Fruit fly (Drosophila melanogaster): ENCODE measurements around the gene Srp54.

Gene Srp54

DNA sequence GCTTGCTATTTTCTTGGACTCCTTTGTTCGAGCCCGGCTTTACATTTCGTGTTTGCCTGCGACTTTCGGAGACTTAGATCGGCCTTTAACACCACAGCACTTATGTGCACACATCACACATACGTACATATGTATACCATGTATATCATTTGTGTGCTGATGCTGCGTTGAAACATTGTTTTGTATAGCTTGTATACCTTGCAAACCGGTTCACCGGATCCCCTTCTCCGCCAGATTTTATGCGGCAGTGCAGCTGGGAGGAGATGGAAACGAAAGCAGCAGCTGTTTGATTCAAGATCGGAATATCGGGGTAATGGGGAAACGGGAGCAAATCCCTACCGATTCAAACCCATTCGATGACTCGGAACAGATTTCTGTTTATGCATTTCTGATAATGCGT, 33.3 kb downstream of the Srp54 start (continued):
- TF ChIP-seq Trl (optimal IDR thresholded peaks at IDR 0.05) (no peak), Trl (GFP tag; optimal IDR thresholded peaks at IDR 0.05) (no peak), CG1024 (GFP tag; IDR thresholded peaks at IDR 0.05) (no peak), pita (GFP tag; optimal IDR thresholded peaks at IDR 0.05) (no peak), Xbp1 (GFP tag; optimal IDR thresholded peaks at IDR 0.05) (no peak), CG3163 (GFP tag; optimal IDR thresholded peaks at IDR 0.05) (no peak), Xrp1 (GFP tag; IDR thresholded peaks at IDR 0.05) (no peak), CG15514 (GFP tag; optimal IDR thresholded peaks at IDR 0.05) (no peak), E2f1 (GFP tag; IDR thresholded peaks at IDR 0.05) (no peak), inv (GFP tag; IDR thresholded peaks at IDR 0.05; ENCODE audit: partially characterized antibody) (no peak), Hand (GFP tag; optimal IDR thresholded peaks at IDR 0.05) (no peak), gce (GFP tag; IDR thresholded peaks at IDR 0.05) (no peak), CG9609 (GFP tag; optimal IDR thresholded peaks at IDR 0.05) (no peak), gem (tag; optimal IDR thresholded peaks at IDR 0.05) (no peak), chm (GFP tag; IDR thresholded peaks at IDR 0.05) (no peak), CG31441 (GFP tag; IDR thresholded peaks at IDR 0.05) (no peak), Dref (GFP tag; IDR thresholded peaks at IDR 0.05) (no peak), CG10565 (GFP tag; optimal IDR thresholded peaks at IDR 0.05) (no peak), scrt (GFP tag; optimal IDR thresholded peaks at IDR 0.05) (no peak), Atf-2 (GFP tag; optimal IDR thresholded peaks at IDR 0.05) (no peak), pum (GFP tag; optimal IDR thresholded peaks at IDR 0.05) (no peak), Scr (GFP tag; IDR thresholded peaks at IDR 0.05; ENCODE audit: partially characterized antibody) (no peak), Hr39 (optimal IDR thresholded peaks at IDR 0.05) (no peak), ftz-f1 (GFP tag; optimal IDR thresholded peaks at IDR 0.05) (no peak), CG17829 (tag; optimal IDR thresholded peaks at IDR 0.05) (no peak), GATAe (GFP tag; conservative IDR thresholded peaks at IDR 0.05) (no peak), CG4617 (GFP tag; optimal IDR thresholded peaks at IDR 0.05; ENCODE audit: borderline replicate concordance) (no peak), ash1 (GFP tag; optimal IDR thresholded peaks at IDR 0.05) (no peak), CG6813 (GFP tag; optimal IDR thresholded peaks at IDR 0.05) (no peak), gro (GFP tag; optimal IDR thresholded peaks at IDR 0.05) (no peak), schlank (tag; optimal IDR thresholded peaks at IDR 0.05) (no peak), Hr78 (GFP tag; optimal IDR thresholded peaks at IDR 0.05) (peak in 1 of 2 experiments; percentile 35), CG8359 (GFP tag; optimal IDR thresholded peaks at IDR 0.05; ENCODE audit: borderline replicate concordance) (no peak), ranshi (GFP tag; IDR thresholded peaks at IDR 0.05) (peak; percentile 24; the same call in 1 of the 2 replicates), crol (GFP tag; IDR thresholded peaks at IDR 0.05) (peak; percentile 45; the same call in 1 of the 2 replicates), en (GFP tag; optimal IDR thresholded peaks at IDR 0.05) (no peak), CG16779 (GFP tag; IDR thresholded peaks at IDR 0.05) (no peak), slp2 (GFP tag; optimal IDR thresholded peaks at IDR 0.05) (no peak), slbo (GFP tag; IDR thresholded peaks at IDR 0.05) (no peak), Nf-YB (GFP tag; optimal IDR thresholded peaks at IDR 0.05) (no peak), HmgD (GFP tag; optimal IDR thresholded peaks at IDR 0.05) (no peak), CG10274 (GFP tag; optimal IDR thresholded peaks at IDR 0.05) (no peak), Med (GFP tag) (peak; percentile 74), CG31224 (GFP tag; IDR thresholded peaks at IDR 0.05) (no peak), prd (optimal IDR thresholded peaks at IDR 0.05) (no peak), prd (GFP tag; IDR thresholded peaks at IDR 0.05) (no peak), CG12769 (tag; optimal IDR thresholded peaks at IDR 0.05) (peak; percentile 16), CG30431 (GFP tag; optimal IDR thresholded peaks at IDR 0.05) (no peak), ken (GFP tag; IDR thresholded peaks at IDR 0.05) (no peak), CG7556 (GFP tag; optimal IDR thresholded peaks at IDR 0.05) (no peak), crp (GFP tag; optimal IDR thresholded peaks at IDR 0.05) (no peak), jing (GFP tag; optimal IDR thresholded peaks at IDR 0.05) (no peak), kni (GFP tag; optimal IDR thresholded peaks at IDR 0.05) (peak; percentile 79)

Measured in whole organism, embryonic.